Fruit fly (Drosophila melanogaster) whole organism, embryonic: Measurements from ENCODE around the gene CG7182.
A peak's percentile ranks its signal among the peaks of the same experiment; 100 is the strongest.

Experiments
- Bgb ChIP-seq: fragments of 200-800 bp; sonication (Bioruptor generic); IDR thresholded peaks from 2 replicates; pipeline ENCODE4 v1.3.6; 2022; ENCODE audit warnings: missing biosample characterization, missing genetic modification characterization; ENCODE audit not compliant: partially characterized antibody
- CG10959 ChIP-seq: fragments of 200-800 bp; sonication (Bioruptor generic); IDR thresholded peaks from 2 replicates; pipeline ENCODE4 v1.3.6; 2022; ENCODE audit warnings: missing biosample characterization, missing genetic modification characterization
- CG12942 ChIP-seq: fragments of 200-800 bp; sonication (Bioruptor generic); optimal IDR thresholded peaks from 3 replicates; lab custom pipeline; 2016; ENCODE audit warnings: missing biosample characterization, missing genetic modification characterization
- CG14014 ChIP-seq: fragments of 200-800 bp; sonication (Bioruptor generic); IDR thresholded peaks from 2 replicates; pipeline ENCODE4 v1.3.6; 2022; ENCODE audit warnings: missing biosample characterization, missing genetic modification characterization
- CG15696 ChIP-seq: fragments of 200-800 bp; sonication (Bioruptor generic); optimal IDR thresholded peaks from 2 replicates; lab custom pipeline; 2019; ENCODE audit warnings: missing biosample characterization, mild to moderate bottlenecking, missing genetic modification characterization, moderate library complexity
- CG2199 ChIP-seq: fragments of 200-800 bp; sonication (Bioruptor generic); IDR thresholded peaks from 3 replicates; pipeline ENCODE4 v1.3.6; 2022; ENCODE audit warnings: missing biosample characterization, missing genetic modification characterization
- CG2678 ChIP-seq: fragments of 200-800 bp; sonication (Bioruptor generic); optimal IDR thresholded peaks from 3 replicates; lab custom pipeline; 2019; ENCODE audit warnings: missing biosample characterization, mild to moderate bottlenecking, missing genetic modification characterization, moderate library complexity
- CG3995 ChIP-seq: fragments of 200-800 bp; sonication (Bioruptor generic); optimal IDR thresholded peaks from 3 replicates; lab custom pipeline; 2016; ENCODE audit warnings: missing biosample characterization, missing genetic modification characterization
- CG42726 ChIP-seq: fragments of 200-800 bp; sonication (Bioruptor generic); IDR thresholded peaks from 2 replicates; pipeline ENCODE4 v1.3.6; 2022; ENCODE audit warnings: missing biosample characterization, missing genetic modification characterization; ENCODE audit not compliant: partially characterized antibody
- CG7987 ChIP-seq: fragments of 200-800 bp; sonication (Bioruptor generic); optimal IDR thresholded peaks from 2 replicates; lab custom pipeline; 2018; ENCODE audit warnings: missing biosample characterization, mild to moderate bottlenecking, missing genetic modification characterization, moderate library complexity
- CG8765 ChIP-seq: fragments of 200-800 bp; sonication (Bioruptor generic); IDR thresholded peaks from 2 replicates; pipeline ENCODE4 v1.3.6; 2022; ENCODE audit warnings: missing biosample characterization, missing genetic modification characterization
- CrebB ChIP-seq: fragments of 200-800 bp; sonication (Bioruptor generic); optimal IDR thresholded peaks from 3 replicates; lab custom pipeline; 2018; ENCODE audit warnings: missing biosample characterization, mild to moderate bottlenecking, missing genetic modification characterization
- D19A ChIP-seq: fragments of 200-800 bp; optimal IDR thresholded peaks from 3 replicates; lab custom pipeline; 2019; ENCODE audit warnings: missing biosample characterization, mild to moderate bottlenecking, missing genetic modification characterization, moderate library complexity
- Dek ChIP-seq: fragments of 200-800 bp; sonication (Bioruptor generic); optimal IDR thresholded peaks from 3 replicates; lab custom pipeline; 2019; ENCODE audit warnings: missing biosample characterization, mild to moderate bottlenecking, missing genetic modification characterization, moderate library complexity
- H15 ChIP-seq: fragments of 200-800 bp; sonication (Bioruptor generic); IDR thresholded peaks from 3 replicates; pipeline ENCODE4 v1.3.6; 2022; ENCODE audit warnings: missing biosample characterization, missing genetic modification characterization
- H2.0 ChIP-seq: fragments of 200-800 bp; sonication (Bioruptor generic); IDR thresholded peaks from 2 replicates; pipeline ENCODE4 v1.3.6; 2022; ENCODE audit warnings: missing biosample characterization, missing genetic modification characterization
- Kr ChIP-seq: fragments of 200-800 bp; sonication (Bioruptor generic); optimal IDR thresholded peaks from 2 replicates; lab custom pipeline; 2017; ENCODE audit warnings: missing biosample characterization, mild to moderate bottlenecking, missing genetic modification characterization
- MESR4 ChIP-seq: fragments of 200-800 bp; sonication (Bioruptor generic); optimal IDR thresholded peaks from 2 replicates; lab custom pipeline; 2018; ENCODE audit warnings: missing biosample characterization, mild to moderate bottlenecking, missing genetic modification characterization, moderate library complexity
- Max ChIP-seq: fragments of 200-800 bp; sonication (Bioruptor generic); optimal IDR thresholded peaks from 2 replicates; lab custom pipeline; 2016; ENCODE audit warnings: missing biosample characterization, mild to moderate bottlenecking, missing genetic modification characterization
- Meics ChIP-seq: fragments of 200-800 bp; sonication (Bioruptor generic); optimal IDR thresholded peaks from 2 replicates; lab custom pipeline; 2017; ENCODE audit warnings: missing biosample characterization, mild to moderate bottlenecking, missing genetic modification characterization
- Myb ChIP-seq: fragments of 200-800 bp; sonication (Bioruptor generic); optimal IDR thresholded peaks from 2 replicates; lab custom pipeline; 2016; ENCODE audit warnings: missing biosample characterization, missing genetic modification characterization
- Nf-YA ChIP-seq: fragments of 200-800 bp; sonication (Bioruptor generic); IDR thresholded peaks from 2 replicates; pipeline ENCODE4 v1.3.6; 2022; ENCODE audit warnings: missing biosample characterization, missing genetic modification characterization
- NfI ChIP-seq: fragments of 200-800 bp; sonication (Bioruptor generic); optimal IDR thresholded peaks from 3 replicates; lab custom pipeline; 2018; ENCODE audit warnings: missing biosample characterization, mild to moderate bottlenecking, missing genetic modification characterization, moderate library complexity
- Six4 ChIP-seq: fragments of 200-800 bp; sonication (Bioruptor generic); optimal IDR thresholded peaks from 2 replicates; lab custom pipeline; 2016; ENCODE audit warnings: missing biosample characterization, missing genetic modification characterization
- Stat92E ChIP-seq, 3 experiments: fragments of >200 bp in 2 of 3; fragments of 200-800 bp in 1 of 3; sonication (Bioruptor generic) in 1 of 3; optimal IDR thresholded peaks; 2 replicates each; lab custom pipeline; 2017 to 2019; ENCODE audit warnings: missing biosample characterization in 3 of 3, missing genetic modification characterization in 3 of 3, mild to moderate bottlenecking in 1 of 3, moderate library complexity in 1 of 3
- Trl ChIP-seq, 3 experiments: fragments of >200 bp in 2 of 3; fragments of 200-800 bp in 1 of 3; sonication (Bioruptor generic) in 1 of 3; optimal IDR thresholded peaks; 2 replicates in 1 of 3; 3 replicates in 2 of 3; lab custom pipeline; 2016 to 2017; ENCODE audit warnings: missing biosample characterization in 1 of 3, missing genetic modification characterization in 1 of 3
- Usf ChIP-seq: fragments of 200-800 bp; sonication (Bioruptor generic); optimal IDR thresholded peaks from 2 replicates; lab custom pipeline; 2017; ENCODE audit warnings: missing genotype, missing biosample characterization, missing genetic modification characterization
- ash1 ChIP-seq: fragments of 200-800 bp; sonication (Bioruptor generic); optimal IDR thresholded peaks from 2 replicates; lab custom pipeline; 2018; ENCODE audit warnings: missing biosample characterization, mild to moderate bottlenecking, missing genetic modification characterization
- ato ChIP-seq: fragments of 200-800 bp; sonication (Bioruptor generic); IDR thresholded peaks from 2 replicates; pipeline ENCODE4 v1.3.6; 2022; ENCODE audit warnings: missing biosample characterization, missing genetic modification characterization; ENCODE audit not compliant: partially characterized antibody
- esg ChIP-seq: fragments of 200-800 bp; sonication (Bioruptor generic); conservative IDR thresholded peaks from 2 replicates; pipeline ENCODE4 v1.3.6; 2022; ENCODE audit warnings: missing biosample characterization, missing genetic modification characterization
- fd3F ChIP-seq: fragments of 200-800 bp; sonication (Bioruptor generic); optimal IDR thresholded peaks from 2 replicates; lab custom pipeline; 2018; ENCODE audit warnings: missing biosample characterization, mild to moderate bottlenecking, missing genetic modification characterization, moderate library complexity
- grn ChIP-seq: fragments of 200-800 bp; sonication (Bioruptor generic); optimal IDR thresholded peaks from 3 replicates; lab custom pipeline; 2017; ENCODE audit warnings: missing biosample characterization, missing genetic modification characterization
- ken ChIP-seq: fragments of 200-800 bp; sonication (Bioruptor generic); IDR thresholded peaks from 3 replicates; pipeline ENCODE4 v1.3.6; 2022; ENCODE audit warnings: missing biosample characterization, missing genetic modification characterization
- klu ChIP-seq: fragments of 200-800 bp; sonication (Bioruptor generic); IDR thresholded peaks from 2 replicates; pipeline ENCODE4 v1.3.6; 2022; ENCODE audit warnings: missing biosample characterization, missing genetic modification characterization
- lab ChIP-seq: fragments of 200-800 bp; sonication (Bioruptor generic); optimal IDR thresholded peaks from 3 replicates; lab custom pipeline; 2017; ENCODE audit warnings: missing biosample characterization, missing genetic modification characterization, mild to moderate bottlenecking, moderate library complexity, missing genetic modification reagents
- odd ChIP-seq: fragments of 200-800 bp; sonication (Bioruptor generic); optimal IDR thresholded peaks from 2 replicates; lab custom pipeline; 2017; ENCODE audit warnings: missing biosample characterization, mild to moderate bottlenecking, missing genetic modification characterization
- org-1 ChIP-seq: fragments of 200-800 bp; sonication (Bioruptor generic); optimal IDR thresholded peaks from 2 replicates; lab custom pipeline; 2017; ENCODE audit warnings: missing biosample characterization, missing genetic modification characterization
- pzg ChIP-seq: fragments of 200-800 bp; sonication (Bioruptor generic); optimal IDR thresholded peaks from 3 replicates; lab custom pipeline; 2018; ENCODE audit warnings: missing biosample characterization, mild to moderate bottlenecking, missing genetic modification characterization, moderate library complexity
- rib ChIP-seq: fragments of 200-800 bp; sonication (Bioruptor generic); IDR thresholded peaks from 2 replicates; pipeline ENCODE4 v1.3.6; 2022; ENCODE audit warnings: missing biosample characterization, missing genetic modification characterization
- row ChIP-seq: fragments of 200-800 bp; sonication (Bioruptor generic); IDR thresholded peaks from 3 replicates; pipeline ENCODE4 v1.3.6; 2022; ENCODE audit warnings: missing biosample characterization, missing genetic modification characterization
- schlank ChIP-seq: fragments of 200-800 bp; sonication (Bioruptor generic); optimal IDR thresholded peaks from 2 replicates; lab custom pipeline; 2018; ENCODE audit warnings: missing biosample characterization, mild to moderate bottlenecking, missing genetic modification characterization
- sima ChIP-seq: fragments of 200-800 bp; sonication (Bioruptor generic); optimal IDR thresholded peaks from 2 replicates; lab custom pipeline; 2016; ENCODE audit warnings: missing biosample characterization, missing genetic modification characterization
- tap ChIP-seq: fragments of 200-800 bp; optimal IDR thresholded peaks from 3 replicates; lab custom pipeline; 2019; ENCODE audit warnings: missing biosample characterization, mild to moderate bottlenecking, missing genetic modification characterization, moderate library complexity
- trh ChIP-seq: fragments of 200-800 bp; sonication (Bioruptor generic); optimal IDR thresholded peaks from 2 replicates; lab custom pipeline; 2016; ENCODE audit warnings: missing biosample characterization, missing genetic modification characterization
- vnd ChIP-seq: fragments of 200-800 bp; sonication (Bioruptor generic); IDR thresholded peaks from 3 replicates; pipeline ENCODE4 v1.3.6; 2022; ENCODE audit warnings: missing biosample characterization, missing genetic modification characterization; ENCODE audit not compliant: partially characterized antibody
- zen2 ChIP-seq: fragments of 200-800 bp; sonication (Bioruptor generic); IDR thresholded peaks from 3 replicates; pipeline ENCODE4 v1.3.6; 2022; ENCODE audit warnings: missing biosample characterization, missing genetic modification characterization; ENCODE audit not compliant: partially characterized antibody
- zfh2 ChIP-seq: fragments of 200-800 bp; sonication (Bioruptor generic); optimal IDR thresholded peaks from 2 replicates; lab custom pipeline; 2016; ENCODE audit warnings: missing biosample characterization, missing genetic modification characterization

CG7182 gene

dm6 chr3L:8299224-8300130, 46.7 kb downstream of the CG7182 start, which contains the start of the genes Arl5 and CG13671 (continued):
- peak; percentile 28 for TF ChIP-seq org-1
- no peak for TF ChIP-seq odd
- no peak for TF ChIP-seq CG2199 (GFP tag; lab: Robert Waterston, UW)
- peak; percentile 58; the same call in 1 of the 2 replicates for TF ChIP-seq CG8765 (GFP tag; lab: Robert Waterston, UW)
- peak; percentile 70 for TF ChIP-seq Max
- peak; percentile 43 for TF ChIP-seq CG15696 (tag; lab: Kevin White, UChicago)
- no peak for TF ChIP-seq Kr
- peak; percentile 83 for TF ChIP-seq MESR4 (GFP tag; lab: Kevin White, UChicago)
- peak; percentile 40 for TF ChIP-seq CG3995
- TF ChIP-seq zen2 (GFP tag; lab: Robert Waterston, UW): peak; percentile 44; the same call in 2 of the 3 replicates
- peak; percentile 42 for TF ChIP-seq CG7987 (GFP tag; lab: Kevin White, UChicago)
- TF ChIP-seq rib (GFP tag; lab: Robert Waterston, UW): peak; percentile 34; the same call in 1 of the 2 replicates
- peak; percentile 61 for TF ChIP-seq NfI (GFP tag; lab: Kevin White, UChicago)
- peak; percentile 80 for TF ChIP-seq zfh2
- no peak for TF ChIP-seq tap (tag; lab: Kevin White, UChicago)
- peak; percentile 66 for TF ChIP-seq Dek (tag; lab: Kevin White, UChicago)
- no peak for TF ChIP-seq ash1 (GFP tag; lab: Kevin White, UChicago)
- TF ChIP-seq CG12942 (GFP tag; lab: Kevin White, UChicago): peak; percentile 86
- TF ChIP-seq sima (GFP tag; lab: Kevin White, UChicago): no peak
- TF ChIP-seq CG2678 (tag; lab: Kevin White, UChicago): no peak
- TF ChIP-seq vnd (GFP tag; lab: Robert Waterston, UW): peak; percentile 78
- TF ChIP-seq Usf (GFP tag; lab: Kevin White, UChicago): peak; percentile 19
- TF ChIP-seq H15 (GFP tag; lab: Robert Waterston, UW): peak; percentile 83
- peak; percentile 74 for TF ChIP-seq Nf-YA (GFP tag; lab: Robert Waterston, UW)
- TF ChIP-seq lab (GFP tag; lab: Kevin White, UChicago): peak; percentile 82
- no peak for TF ChIP-seq schlank (tag; lab: Kevin White, UChicago)
- peak; percentile 71 for TF ChIP-seq Meics
- peak; percentile 62 for TF ChIP-seq Myb (GFP tag; lab: Kevin White, UChicago)
- peak; percentile 64 for TF ChIP-seq trh (GFP tag; lab: Kevin White, UChicago)
- TF ChIP-seq H2.0 (GFP tag; lab: Robert Waterston, UW): peak; percentile 76
- TF ChIP-seq CG10959 (GFP tag; lab: Robert Waterston, UW): peak; percentile 23; the same call in 1 of the 2 replicates
- TF ChIP-seq CG14014: peak; percentile 76
- peak; percentile 67 for TF ChIP-seq esg (GFP tag; lab: Robert Waterston, UW)
- peak; percentile 66 for TF ChIP-seq Six4 (GFP tag; lab: Kevin White, UChicago)
- no peak for TF ChIP-seq Trl (optimal IDR thresholded peaks at IDR 0.05; lab: Kevin White, UChicago)
- TF ChIP-seq Trl (GFP tag; optimal IDR thresholded peaks at IDR 0.05; lab: Kevin White, UChicago): peak; percentile 59
- peak; percentile 15 for TF ChIP-seq fd3F
- peak; percentile 68 for TF ChIP-seq row (GFP tag; lab: Robert Waterston, UW)
- TF ChIP-seq klu (GFP tag; lab: Robert Waterston, UW): peak; percentile 54; the same call in 1 of the 2 replicates
- peak; percentile 40 for TF ChIP-seq grn
- TF ChIP-seq pzg (GFP tag; lab: Kevin White, UChicago): peak; percentile 62
- peak; percentile 83 for TF ChIP-seq ken
- peak; percentile 64 for TF ChIP-seq ato (GFP tag; lab: Robert Waterston, UW)
- peak; percentile 7 for TF ChIP-seq CrebB (tag; lab: Kevin White, UChicago)
- TF ChIP-seq Stat92E (GFP tag; optimal IDR thresholded peaks at IDR 0.05; lab: Kevin White, UChicago): peak in 1 of 3 experiments; percentile 10
- no peak for TF ChIP-seq D19A (tag; lab: Kevin White, UChicago)
- no peak; the same call in 1 of the 2 replicates for TF ChIP-seq CG42726 (GFP tag; lab: Robert Waterston, UW)
- peak; percentile 67 for TF ChIP-seq Bgb (GFP tag; lab: Robert Waterston, UW)
